Fruit fly (Drosophila melanogaster) whole organism, prepupa: ENCODE results near the gene osk.

Source experiments
- Blimp-1 ChIP-seq: fragments of 200-800 bp; sonication (Bioruptor generic); optimal IDR thresholded peaks from 3 replicates; lab custom pipeline; 2017; ENCODE audit warnings: missing biosample characterization, missing genetic modification characterization, mild to moderate bottlenecking, moderate library complexity, missing genetic modification reagents
- CG10669 ChIP-seq: fragments of 200-800 bp; sonication (Bioruptor generic); optimal IDR thresholded peaks from 3 replicates; lab custom pipeline; 2018; ENCODE audit warnings: missing biosample characterization, mild to moderate bottlenecking, missing genetic modification characterization, moderate library complexity
- CG11762 ChIP-seq: fragments of 200-800 bp; sonication (Bioruptor generic); optimal IDR thresholded peaks from 3 replicates; lab custom pipeline; 2016; ENCODE audit warnings: missing biosample characterization, missing genetic modification characterization; ENCODE audit not compliant: insufficient read depth
- CG11902 ChIP-seq: fragments of 200-800 bp; sonication (Bioruptor generic); optimal IDR thresholded peaks from 3 replicates; lab custom pipeline; 2016; ENCODE audit warnings: missing biosample characterization, missing genetic modification characterization
- CG15336 ChIP-seq: fragments of 200-800 bp; sonication (Bioruptor generic); IDR thresholded peaks from 2 replicates; pipeline ENCODE4 v1.3.6; 2022; ENCODE audit warnings: missing biosample characterization, missing genetic modification characterization
- CG1621 ChIP-seq: fragments of 200-800 bp; sonication (Bioruptor generic); optimal IDR thresholded peaks from 3 replicates; lab custom pipeline; 2018; ENCODE audit warnings: missing biosample characterization, mild to moderate bottlenecking, missing genetic modification characterization
- CG16779 ChIP-seq: fragments of 200-800 bp; sonication (Bioruptor generic); optimal IDR thresholded peaks from 3 replicates; lab custom pipeline; 2017; ENCODE audit warnings: missing biosample characterization, mild to moderate bottlenecking, missing genetic modification characterization
- CG3032 ChIP-seq: fragments of 200-800 bp; optimal IDR thresholded peaks from 2 replicates; lab custom pipeline; 2019; ENCODE audit warnings: missing biosample characterization, mild to moderate bottlenecking, missing genetic modification characterization, moderate library complexity
- CG32006 ChIP-seq: fragments of 200-800 bp; sonication (Bioruptor generic); optimal IDR thresholded peaks from 3 replicates; lab custom pipeline; 2017; ENCODE audit warnings: missing biosample characterization, mild to moderate bottlenecking, missing genetic modification characterization
- CG3919 ChIP-seq: fragments of 200-800 bp; sonication (Bioruptor generic); optimal IDR thresholded peaks from 3 replicates; lab custom pipeline; 2016; ENCODE audit warnings: missing biosample characterization, missing genetic modification characterization
- CG4318 ChIP-seq: fragments of 200-800 bp; sonication (Bioruptor generic); optimal IDR thresholded peaks from 3 replicates; lab custom pipeline; 2017; ENCODE audit warnings: missing biosample characterization, mild to moderate bottlenecking, missing genetic modification characterization
- CG6163 ChIP-seq: fragments of 200-800 bp; sonication (Bioruptor generic); IDR thresholded peaks from 3 replicates; pipeline ENCODE4 v1.3.6; 2022; ENCODE audit warnings: missing biosample characterization, missing genetic modification characterization
- CG6276 ChIP-seq: fragments of 200-800 bp; sonication (Bioruptor generic); optimal IDR thresholded peaks from 2 replicates; lab custom pipeline; 2017; ENCODE audit warnings: missing biosample characterization, mild to moderate bottlenecking, missing genetic modification characterization
- CG6808 ChIP-seq: fragments of 200-800 bp; sonication (Bioruptor generic); optimal IDR thresholded peaks from 3 replicates; lab custom pipeline; 2017; ENCODE audit warnings: missing biosample characterization, missing genetic modification characterization, mild to moderate bottlenecking, moderate library complexity, missing genetic modification reagents
- CG6854 ChIP-seq: fragments of 200-800 bp; sonication (Bioruptor generic); optimal IDR thresholded peaks from 2 replicates; lab custom pipeline; 2017; ENCODE audit warnings: missing biosample characterization, mild to moderate bottlenecking, missing genetic modification characterization
- CG7368 ChIP-seq: fragments of 200-800 bp; sonication (Bioruptor generic); optimal IDR thresholded peaks from 3 replicates; lab custom pipeline; 2016; ENCODE audit warnings: missing biosample characterization, missing genetic modification characterization
- CG8119 ChIP-seq: fragments of 200-800 bp; sonication (Bioruptor generic); IDR thresholded peaks from 3 replicates; pipeline ENCODE4 v1.3.6; 2022; ENCODE audit warnings: missing biosample characterization, missing genetic modification characterization
- CG8319 ChIP-seq: fragments of 200-800 bp; sonication (Bioruptor generic); optimal IDR thresholded peaks from 3 replicates; lab custom pipeline; 2016; ENCODE audit warnings: missing biosample characterization, missing genetic modification characterization
- CG8632 ChIP-seq: fragments of 200-800 bp; sonication (Bioruptor generic); optimal IDR thresholded peaks from 3 replicates; lab custom pipeline; 2016; ENCODE audit warnings: missing biosample characterization, missing genetic modification characterization
- CG9139 ChIP-seq: fragments of 200-800 bp; sonication (Bioruptor generic); optimal IDR thresholded peaks from 3 replicates; lab custom pipeline; 2017; ENCODE audit warnings: missing biosample characterization, mild to moderate bottlenecking, missing genetic modification characterization
- Eip75B ChIP-seq: fragments of 200-800 bp; sonication (Bioruptor generic); optimal IDR thresholded peaks from 3 replicates; lab custom pipeline; 2016; ENCODE audit warnings: missing biosample characterization, missing genetic modification characterization
- Eip78C ChIP-seq: fragments of 200-800 bp; sonication (Bioruptor generic); peaks from one replicate; lab custom pipeline; 2016; ENCODE audit warnings: missing biosample characterization, missing genetic modification characterization
- Eip93F ChIP-seq: fragments of 200-800 bp; sonication (Bioruptor generic); optimal IDR thresholded peaks from 2 replicates; lab custom pipeline; 2016; ENCODE audit warnings: missing biosample characterization, mild to moderate bottlenecking, missing genetic modification characterization
- Ets96B ChIP-seq: fragments of 200-800 bp; optimal IDR thresholded peaks from 2 replicates; lab custom pipeline; 2019; ENCODE audit warnings: missing biosample characterization, mild to moderate bottlenecking, missing genetic modification characterization, moderate library complexity
- Hr38 ChIP-seq: sonication (Bioruptor generic); optimal IDR thresholded peaks from 2 replicates; lab custom pipeline; 2016; ENCODE audit warnings: missing biosample characterization, missing genetic modification characterization
- Hr4 ChIP-seq: fragments of 200-800 bp; sonication (Bioruptor generic); optimal IDR thresholded peaks from 3 replicates; lab custom pipeline; 2016; ENCODE audit warnings: missing biosample characterization, missing genetic modification characterization
- Lpt ChIP-seq: fragments of 200-800 bp; sonication (Bioruptor generic); optimal IDR thresholded peaks from 3 replicates; lab custom pipeline; 2016; ENCODE audit warnings: missing biosample characterization, missing genetic modification characterization
- Met ChIP-seq: fragments of 200-800 bp; sonication (Bioruptor generic); optimal IDR thresholded peaks from 3 replicates; lab custom pipeline; 2016; ENCODE audit warnings: missing biosample characterization, missing genetic modification characterization
- OdsH ChIP-seq: fragments of 200-800 bp; sonication (Bioruptor generic); optimal IDR thresholded peaks from 3 replicates; lab custom pipeline; 2016; ENCODE audit warnings: missing biosample characterization, missing genetic modification characterization
- Smox ChIP-seq: fragments of 200-800 bp; sonication (Bioruptor generic); optimal IDR thresholded peaks from 3 replicates; lab custom pipeline; 2016; ENCODE audit warnings: missing biosample characterization, missing genetic modification characterization
- Sox102F ChIP-seq: fragments of 200-800 bp; sonication (Bioruptor generic); optimal IDR thresholded peaks from 2 replicates; lab custom pipeline; 2016; ENCODE audit warnings: missing biosample characterization, mild to moderate bottlenecking, missing genetic modification characterization
- Sox15 ChIP-seq: fragments of 200-800 bp; sonication (Bioruptor generic); optimal IDR thresholded peaks from 3 replicates; lab custom pipeline; 2016; ENCODE audit warnings: missing biosample characterization, missing genetic modification characterization
- achi ChIP-seq: fragments of 200-800 bp; sonication (Bioruptor generic); optimal IDR thresholded peaks from 3 replicates; lab custom pipeline; 2016; ENCODE audit warnings: missing biosample characterization, missing genetic modification characterization
- acj6 ChIP-seq: fragments of 200-800 bp; sonication (Bioruptor generic); optimal IDR thresholded peaks from 3 replicates; lab custom pipeline; 2016; ENCODE audit warnings: missing biosample characterization, missing genetic modification characterization
- cyc ChIP-seq: fragments of 200-800 bp; sonication (Bioruptor generic); optimal IDR thresholded peaks from 3 replicates; lab custom pipeline; 2016; ENCODE audit warnings: missing biosample characterization, missing genetic modification characterization
- eg ChIP-seq: fragments of 200-800 bp; sonication (Bioruptor generic); IDR thresholded peaks from 3 replicates; pipeline ENCODE4 v1.3.6; 2022; ENCODE audit warnings: missing biosample characterization, missing genetic modification characterization
- esn ChIP-seq: fragments of 200-800 bp; sonication (Bioruptor generic); optimal IDR thresholded peaks from 2 replicates; lab custom pipeline; 2016; ENCODE audit warnings: missing biosample characterization, mild to moderate bottlenecking, missing genetic modification characterization, moderate library complexity
- fd85E ChIP-seq: fragments of 200-800 bp; sonication (Bioruptor generic); optimal IDR thresholded peaks from 3 replicates; lab custom pipeline; 2016; ENCODE audit warnings: missing biosample characterization, missing genetic modification characterization
- fkh ChIP-seq: fragments of 200-800 bp; sonication (Bioruptor generic); optimal IDR thresholded peaks from 3 replicates; lab custom pipeline; 2017; ENCODE audit warnings: missing biosample characterization, mild to moderate bottlenecking, missing genetic modification characterization, moderate library complexity
- lz ChIP-seq: fragments of 200-800 bp; sonication (Bioruptor generic); optimal IDR thresholded peaks from 3 replicates; lab custom pipeline; 2016; ENCODE audit warnings: missing biosample characterization, missing genetic modification characterization
- net ChIP-seq: fragments of 200-800 bp; sonication (Bioruptor generic); optimal IDR thresholded peaks from 3 replicates; lab custom pipeline; 2016; ENCODE audit warnings: missing biosample characterization, missing genetic modification characterization
- pdm3 ChIP-seq: fragments of 200-800 bp; sonication (Bioruptor generic); optimal IDR thresholded peaks from 3 replicates; lab custom pipeline; 2016; ENCODE audit warnings: missing biosample characterization, missing genetic modification characterization
- salr ChIP-seq, 2 experiments: fragments of 200-800 bp; sonication (Bioruptor generic); optimal IDR thresholded peaks; 3 replicates each; lab custom pipeline; 2016 to 2018; ENCODE audit warnings: missing biosample characterization in 2 of 2, missing genetic modification characterization in 2 of 2, mild to moderate bottlenecking in 1 of 2
- spab ChIP-seq: fragments of 200-800 bp; sonication (Bioruptor generic); optimal IDR thresholded peaks from 2 replicates; lab custom pipeline; 2017; ENCODE audit warnings: missing biosample characterization, mild to moderate bottlenecking, missing genetic modification characterization, missing genetic modification reagents
- ss ChIP-seq, 2 experiments: fragments of 200-800 bp; sonication (Bioruptor generic); optimal IDR thresholded peaks; 2 replicates in 1 of 2; 3 replicates in 1 of 2; lab custom pipeline; 2017 to 2018; ENCODE audit warnings: mild to moderate bottlenecking in 2 of 2, missing biosample characterization in 2 of 2, missing genetic modification characterization in 2 of 2, moderate library complexity in 1 of 2
- svp ChIP-seq: fragments of 200-800 bp; sonication (Bioruptor generic); peaks from one replicate; lab custom pipeline; 2016; ENCODE audit warnings: missing biosample characterization, missing genetic modification characterization
- topi ChIP-seq: fragments of 200-800 bp; sonication (Bioruptor generic); optimal IDR thresholded peaks from 3 replicates; lab custom pipeline; 2016; ENCODE audit warnings: missing biosample characterization, missing genetic modification characterization

osk gene

DNA sequence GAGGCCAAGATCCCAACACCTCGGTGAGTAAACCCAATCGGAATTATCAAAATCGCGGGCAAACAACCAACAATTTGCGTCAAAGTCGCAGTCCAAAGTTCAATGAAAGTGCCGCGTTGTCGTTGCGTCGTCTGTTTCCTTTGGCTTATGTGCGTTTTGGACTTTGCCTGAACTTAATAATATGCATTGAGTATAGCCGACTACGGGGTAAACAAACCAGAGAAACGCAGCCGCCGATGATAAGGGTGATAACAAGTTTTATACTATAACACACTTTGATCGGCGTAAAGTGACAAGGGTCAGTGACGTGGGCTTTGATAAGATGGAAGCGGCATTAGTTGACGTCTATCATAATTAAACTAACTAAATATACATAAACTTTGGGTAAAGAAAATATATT is 4.8 kb downstream of the osk start:
- TF ChIP-seq CG3919 (GFP tag; lab: Kevin White, UChicago) (peak; percentile 51), spab (peak; percentile 71), CG15336 (GFP tag; lab: Robert Waterston, UW) (peak; percentile 57), achi (GFP tag; lab: Kevin White, UChicago) (peak; percentile 29), CG6276 (GFP tag; lab: Kevin White, UChicago) (peak; percentile 91), CG16779 (tag; lab: Kevin White, UChicago) (peak; percentile 83), salr (GFP tag; optimal IDR thresholded peaks at IDR 0.05; lab: Kevin White, UChicago) (peak; percentile 25 to 48), CG6808 (GFP tag; lab: Kevin White, UChicago) (peak; percentile 81), svp (GFP tag; lab: Kevin White, UChicago) (peak; percentile 81), Hr4 (peak; percentile 19), CG32006 (GFP tag; lab: Kevin White, UChicago) (no peak), CG8119 (peak; percentile 63; the same call in 2 of the 3 replicates), CG7368 (peak; percentile 54), CG1621 (tag; lab: Kevin White, UChicago) (peak; percentile 60), CG10669 (GFP tag; lab: Kevin White, UChicago) (peak; percentile 53), eg (peak; percentile 55; the same call in 1 of the 3 replicates), Blimp-1 (GFP tag; lab: Kevin White, UChicago) (peak; percentile 18), Sox102F (GFP tag; lab: Kevin White, UChicago) (peak; percentile 25), net (GFP tag; lab: Kevin White, UChicago) (peak; percentile 75), Eip93F (GFP tag; lab: Kevin White, UChicago) (peak; percentile 28), ss (GFP tag; optimal IDR thresholded peaks at IDR 0.05; lab: Kevin White, UChicago) (peak; percentile 77 to 85), Ets96B (tag; lab: Kevin White, UChicago) (peak; percentile 30), acj6 (no peak), CG9139 (GFP tag; lab: Kevin White, UChicago) (peak; percentile 82), CG11762 (no peak), OdsH (no peak), Eip75B (GFP tag; lab: Kevin White, UChicago) (no peak), CG6163 (GFP tag; lab: Robert Waterston, UW) (peak; percentile 71; the same call in 2 of the 3 replicates), CG8632 (no peak), CG6854 (GFP tag; lab: Kevin White, UChicago) (peak; percentile 71), Eip78C (GFP tag; lab: Kevin White, UChicago) (peak; percentile 55)

DNA sequence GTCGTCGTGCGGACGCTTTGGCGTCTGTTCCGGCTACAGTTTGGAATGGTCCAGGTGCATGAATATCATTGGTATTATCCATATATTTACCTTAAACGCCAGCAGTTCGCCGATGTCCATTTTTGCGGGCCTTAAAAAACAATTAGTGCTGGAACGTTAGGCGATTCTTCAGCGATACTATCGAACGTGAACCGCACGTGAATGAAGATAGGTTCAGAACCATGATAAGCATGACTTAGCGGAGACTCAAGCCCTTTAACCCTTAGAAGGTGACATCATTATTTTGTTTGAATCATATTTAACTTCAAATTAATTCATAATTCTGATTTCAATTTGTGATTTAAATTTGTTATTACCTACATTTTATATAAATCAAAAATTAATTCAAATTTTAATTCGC is 9.9 kb downstream of the osk start, which contains the start of gene CG11964:
CG11964 (minus strand) TSS at position 155 of the 400 bp plus-strand sequence.
- TF ChIP-seq CG32006 (GFP tag; lab: Kevin White, UChicago) (no peak), Lpt (GFP tag; lab: Kevin White, UChicago) (no peak), cyc (GFP tag; lab: Kevin White, UChicago) (peak; percentile 54), CG7368 (no peak), Eip75B (GFP tag; lab: Kevin White, UChicago) (peak; percentile 37), pdm3 (GFP tag; lab: Kevin White, UChicago) (peak; percentile 48), achi (GFP tag; lab: Kevin White, UChicago) (no peak), CG3032 (tag; lab: Kevin White, UChicago) (peak; percentile 47), acj6 (peak; percentile 25), fd85E (GFP tag; lab: Kevin White, UChicago) (no peak), CG6276 (GFP tag; lab: Kevin White, UChicago) (no peak), Sox15 (GFP tag; lab: Kevin White, UChicago) (no peak), CG11902 (GFP tag; lab: Kevin White, UChicago) (no peak), CG8119 (no peak), Eip93F (GFP tag; lab: Kevin White, UChicago) (no peak), net (GFP tag; lab: Kevin White, UChicago) (no peak), esn (peak; percentile 58), CG3919 (GFP tag; lab: Kevin White, UChicago) (peak; percentile 22), CG6854 (GFP tag; lab: Kevin White, UChicago) (no peak), Met (GFP tag; lab: Kevin White, UChicago) (peak; percentile 30), Hr38 (GFP tag; lab: Kevin White, UChicago) (no peak), CG8319 (GFP tag; lab: Kevin White, UChicago) (no peak), CG9139 (GFP tag; lab: Kevin White, UChicago) (no peak), CG8632 (no peak), fkh (GFP tag; lab: Kevin White, UChicago) (no peak), Blimp-1 (GFP tag; lab: Kevin White, UChicago) (no peak), CG10669 (GFP tag; lab: Kevin White, UChicago) (no peak), Smox (GFP tag; lab: Kevin White, UChicago) (no peak), topi (GFP tag; lab: Kevin White, UChicago) (peak; percentile 48), CG16779 (tag; lab: Kevin White, UChicago) (no peak), lz (peak; percentile 58), eg (peak; percentile 11; the same call in 1 of the 3 replicates), CG11762 (no peak), CG15336 (GFP tag; lab: Robert Waterston, UW) (no peak), Ets96B (tag; lab: Kevin White, UChicago) (peak; percentile 3), CG4318 (GFP tag; lab: Kevin White, UChicago) (no peak)
